Worm (Caenorhabditis elegans) whole organism, L2 larva: ENCODE measurements around the gene C24A8.5.

Source experiments
- lin-13 ChIP-seq: fragments of 150-350 bp; optimal IDR thresholded peaks from 2 replicates; lab custom pipeline; 2014; ENCODE audit warnings: missing biosample characterization, missing genetic modification reagents, missing genetic modification characterization
- lsy-2 ChIP-seq, 2 experiments: fragments of 150-350 bp in 1 of 2; sonication (generic microtip) in 1 of 2; optimal IDR thresholded peaks; 2 replicates each; lab custom pipeline; 2014 to 2017; ENCODE audit warnings: missing biosample characterization in 2 of 2, missing genetic modification characterization in 2 of 2
- nhr-6 ChIP-seq: fragments of 150-350 bp; optimal IDR thresholded peaks from 2 replicates; lab custom pipeline; 2014; ENCODE audit warnings: missing biosample characterization, missing genetic modification characterization
- nhr-77 ChIP-seq: fragments of 150-350 bp; optimal IDR thresholded peaks from 2 replicates; lab custom pipeline; 2014; ENCODE audit warnings: missing biosample characterization, missing genetic modification characterization

DNA sequence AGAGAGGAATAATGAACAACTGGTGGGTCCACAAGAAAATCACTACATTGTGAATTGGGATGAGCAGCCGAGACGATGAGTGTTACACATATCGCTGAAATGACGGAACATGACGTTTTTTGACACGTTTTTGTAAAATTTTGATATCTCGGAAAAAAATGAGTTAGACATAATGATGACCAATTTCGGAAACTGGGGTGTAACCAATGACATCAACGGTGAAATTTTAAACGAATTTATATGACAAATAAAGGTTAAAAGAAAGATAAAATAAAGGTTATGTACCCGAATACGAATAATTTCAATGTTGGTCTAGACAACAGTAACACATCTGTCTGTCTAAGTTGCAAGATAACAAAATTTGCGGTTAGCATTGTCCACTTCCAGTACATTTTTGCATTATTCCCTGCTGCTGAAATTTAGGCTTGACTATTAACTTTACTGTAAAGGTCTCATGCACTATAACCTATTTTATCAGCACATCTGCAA, 49.4 kb downstream of the C24A8.5 start, which contains the start of the genes twk-28 and ets-9:
- TF ChIP-seq nhr-6 (tag; lab: Kevin White, UChicago), result no peak
- no peak for TF ChIP-seq nhr-77 (tag; lab: Kevin White, UChicago)
- no peak for TF ChIP-seq lsy-2 (tag; optimal IDR thresholded peaks at IDR 0.05; lab: Kevin White, UChicago)
- no peak for TF ChIP-seq lin-13 (GFP tag; lab: Kevin White, UChicago)
